Worm (Caenorhabditis elegans) whole organism, L2 larva: ENCODE results near the gene srh-183.

Source experiments
- fos-1 ChIP-seq: fragments of 150-350 bp; optimal IDR thresholded peaks from 2 replicates; lab custom pipeline; 2014; ENCODE audit warnings: missing biosample characterization, missing genetic modification characterization
- nhr-23 ChIP-seq: fragments of 150-350 bp; optimal IDR thresholded peaks from 2 replicates; lab custom pipeline; 2014; ENCODE audit warnings: missing biosample characterization, missing genetic modification reagents, missing genetic modification characterization
- nhr-25 ChIP-seq: fragments of 150-350 bp; sonication (generic microtip); optimal IDR thresholded peaks from 3 replicates; lab custom pipeline; 2014; ENCODE audit warnings: missing biosample characterization, missing genetic modification characterization
- skn-1 ChIP-seq: sonication (generic microtip); optimal IDR thresholded peaks from 2 replicates; lab custom pipeline; 2017; ENCODE audit warnings: missing biosample characterization, missing genetic modification characterization
- ztf-11 ChIP-seq: sonication (generic microtip); optimal IDR thresholded peaks from 2 replicates; lab custom pipeline; 2017; ENCODE audit warnings: missing biosample characterization, missing genetic modification characterization

- TF ChIP-seq nhr-25 (tag; lab: Kevin White, UChicago), result no peak
- no peak for TF ChIP-seq ztf-11 (tag; lab: Kevin White, UChicago)
- TF ChIP-seq skn-1 (tag; lab: Kevin White, UChicago), result no peak
- no peak for TF ChIP-seq fos-1
- no peak for TF ChIP-seq nhr-23 (tag; lab: Kevin White, UChicago)
Measured at ce11 chrV:20007470-20007869, 29.4 kb upstream of the srh-183 start, which contains the start of gene Y60A3A.23.
